Fruit fly (Drosophila melanogaster) S2 (cell line): ENCODE measurements around the gene Rpn9.

Source experiments
- CG8478 ChIP-seq: fragments of >200 bp; optimal IDR thresholded peaks from 2 replicates; lab custom pipeline; 2018
- CTCF ChIP-seq, 2 experiments: fragments of >200 bp; optimal IDR thresholded peaks; 2 replicates each; lab custom pipeline; 2018

Rpn9 gene

DNA sequence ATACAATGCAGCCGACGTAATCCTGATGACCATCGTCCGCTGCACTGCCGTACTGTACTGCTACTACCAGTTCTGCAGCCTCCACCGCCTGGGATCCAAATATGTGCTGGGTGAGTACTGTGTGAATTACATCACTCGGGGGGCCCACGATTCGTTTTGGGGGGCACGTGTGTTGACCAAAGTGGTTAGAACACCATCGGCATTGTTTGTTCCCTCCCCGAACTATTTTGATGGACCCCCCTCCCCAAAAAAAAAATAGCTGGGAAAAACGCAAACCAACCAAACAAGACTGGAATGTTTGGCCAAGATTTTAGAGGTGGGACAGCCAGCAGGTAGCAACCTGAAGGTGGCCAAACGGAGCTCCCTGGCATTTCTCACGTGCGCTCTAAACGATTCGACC is 14.2 kb upstream of the Rpn9 start:
- TF ChIP-seq CTCF (optimal IDR thresholded peaks at IDR 0.05; lab: Kevin White, UChicago) (no peak), CG8478 (lab: Kevin White, UChicago) (no peak)

DNA sequence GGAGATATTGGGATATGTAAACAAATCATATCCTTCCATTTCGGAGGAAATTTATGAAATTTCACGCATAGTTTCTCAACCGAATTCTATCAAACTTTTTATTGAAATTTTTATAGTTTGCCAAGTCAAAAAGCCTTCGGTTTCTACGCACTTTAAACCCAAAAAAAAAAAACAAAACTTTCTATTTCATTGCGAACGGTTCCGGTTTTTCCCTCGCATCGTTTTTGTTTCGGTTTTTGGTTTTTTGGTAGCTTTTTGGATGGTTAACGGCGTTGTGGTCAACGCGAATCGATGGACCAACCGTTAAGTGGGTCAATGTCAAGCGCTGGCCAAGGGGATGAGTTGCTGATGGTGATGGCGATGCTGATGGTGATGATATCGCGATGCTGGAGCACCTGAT is 7.7 kb upstream of the Rpn9 start:
- no peak for TF ChIP-seq CG8478 (lab: Kevin White, UChicago)
- TF ChIP-seq CTCF (optimal IDR thresholded peaks at IDR 0.05; lab: Kevin White, UChicago) = no peak

DNA sequence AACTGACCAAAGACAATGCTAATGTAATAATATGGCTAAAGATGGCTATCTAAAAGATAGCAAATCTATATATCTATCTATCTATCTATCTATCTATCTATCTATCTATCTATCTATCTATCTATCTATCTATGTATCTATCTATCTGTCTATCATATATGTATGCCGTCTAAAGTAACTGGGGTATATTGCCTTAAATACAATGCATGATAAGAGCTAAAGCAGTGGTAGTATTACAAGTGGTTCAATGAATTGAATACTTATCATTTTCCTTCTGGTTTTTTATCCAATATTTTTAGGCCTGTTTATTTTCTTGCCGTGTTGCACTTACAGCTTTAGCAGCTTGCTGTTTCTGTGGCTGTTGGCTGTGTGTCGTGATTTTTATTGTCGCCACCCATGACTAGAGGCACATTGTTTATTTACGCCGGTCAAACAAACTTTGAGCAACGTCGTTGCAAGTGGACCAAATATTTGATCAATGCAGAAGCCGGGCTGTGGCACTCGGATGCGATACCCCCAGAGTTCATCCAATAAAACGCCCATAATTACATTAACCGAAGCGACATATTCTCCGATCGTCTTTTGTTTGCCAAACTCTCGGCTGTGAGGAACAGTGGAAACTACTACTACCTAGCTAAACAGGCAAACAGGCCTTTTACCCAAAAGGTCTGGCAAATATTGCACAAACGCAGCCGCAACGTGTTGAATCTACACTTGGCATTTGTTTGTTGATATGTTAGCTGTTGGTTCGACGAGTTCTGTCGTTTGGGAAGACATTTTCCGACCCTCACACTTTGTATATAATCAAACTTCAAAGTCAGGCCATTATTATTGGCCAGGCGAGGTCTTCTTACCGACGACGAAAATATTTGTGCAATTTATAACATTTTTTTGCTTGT is 4.7 kb upstream of the Rpn9 start:
- no peak for TF ChIP-seq CTCF (optimal IDR thresholded peaks at IDR 0.05; lab: Kevin White, UChicago)
- no peak for TF ChIP-seq CG8478 (lab: Kevin White, UChicago)

DNA sequence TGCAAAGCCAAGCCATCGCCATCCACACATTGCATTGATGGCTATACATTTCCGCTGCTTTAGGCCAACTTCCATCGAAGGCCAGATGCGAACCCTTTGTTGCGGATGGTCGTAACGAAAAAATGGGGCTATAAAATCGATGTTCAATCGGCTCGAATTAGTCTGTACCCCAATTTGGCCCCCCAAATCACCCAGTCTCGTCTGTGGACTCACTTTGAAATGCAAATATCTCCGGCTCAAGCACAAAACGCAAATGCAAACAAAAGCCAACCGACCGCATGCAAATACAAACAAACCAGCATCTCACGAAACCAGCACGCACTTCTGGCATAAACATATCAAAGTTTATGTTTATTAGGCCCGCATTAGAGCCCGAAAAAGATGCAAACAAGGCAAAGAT is 3.1 kb upstream of the Rpn9 start:
- TF ChIP-seq CTCF (optimal IDR thresholded peaks at IDR 0.05; lab: Kevin White, UChicago) (no peak), CG8478 (lab: Kevin White, UChicago) (no peak)

DNA sequence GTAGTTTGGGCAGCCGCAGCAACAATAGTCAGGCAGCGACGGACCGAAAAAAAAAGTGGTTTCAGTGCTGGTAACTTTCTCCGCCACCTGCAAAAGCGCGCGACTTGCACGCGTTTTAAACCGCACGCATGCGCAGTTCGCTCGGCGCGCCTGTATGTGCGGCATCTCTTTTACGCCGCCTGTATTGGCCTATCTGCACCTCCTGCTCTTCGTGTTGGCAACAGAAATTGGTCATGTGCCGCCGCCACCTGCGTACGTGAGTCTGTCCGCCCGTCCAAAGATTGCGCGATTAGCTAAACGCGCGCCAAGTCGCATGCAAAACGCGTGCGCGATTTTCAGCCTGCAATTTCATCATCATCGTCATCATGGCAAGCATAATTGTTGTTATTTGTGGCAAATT is 2.4 kb upstream of the Rpn9 start:
- TF ChIP-seq CG8478 (lab: Kevin White, UChicago) = no peak

DNA sequence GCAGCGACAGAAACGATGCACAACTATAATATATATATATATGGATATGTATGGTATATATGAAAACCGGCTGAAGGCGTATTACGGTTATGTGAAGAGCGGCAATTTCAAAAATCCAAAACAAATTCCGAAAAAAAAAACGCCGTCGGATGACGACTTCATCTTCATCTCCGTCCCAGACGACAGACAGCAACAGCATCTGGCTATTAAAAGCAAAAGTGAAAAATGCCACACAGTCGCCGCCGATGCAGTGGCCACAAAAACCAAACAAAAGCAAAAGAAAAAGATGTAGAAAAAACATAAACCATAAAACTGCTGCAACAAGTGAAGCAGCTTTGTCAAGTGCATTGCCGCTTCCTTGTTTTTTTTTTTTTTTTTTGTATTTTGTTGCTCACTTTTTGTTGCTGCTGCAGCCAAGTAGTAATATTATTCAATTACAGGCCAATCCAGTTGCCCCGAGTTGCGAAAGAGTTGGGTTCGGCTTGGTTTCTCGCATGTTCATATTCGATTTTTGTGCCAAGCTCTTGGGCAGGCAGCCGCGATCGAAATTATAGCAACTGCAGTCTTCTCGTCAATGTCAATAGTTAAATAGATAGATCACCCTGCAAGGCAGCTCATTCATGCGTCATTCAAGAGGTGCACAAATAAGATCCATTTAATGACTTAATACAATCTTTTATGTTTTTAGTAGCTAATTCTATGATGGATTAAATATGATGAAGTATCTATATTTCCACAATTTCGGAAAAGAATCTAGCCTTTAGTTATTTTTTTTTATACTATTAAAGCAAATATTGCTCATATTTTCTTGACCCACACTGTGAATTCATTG is 1.5 kb upstream of the Rpn9 start:
- TF ChIP-seq CG8478 (lab: Kevin White, UChicago) = no peak
- TF ChIP-seq CTCF (optimal IDR thresholded peaks at IDR 0.05; lab: Kevin White, UChicago) = no peak

DNA sequence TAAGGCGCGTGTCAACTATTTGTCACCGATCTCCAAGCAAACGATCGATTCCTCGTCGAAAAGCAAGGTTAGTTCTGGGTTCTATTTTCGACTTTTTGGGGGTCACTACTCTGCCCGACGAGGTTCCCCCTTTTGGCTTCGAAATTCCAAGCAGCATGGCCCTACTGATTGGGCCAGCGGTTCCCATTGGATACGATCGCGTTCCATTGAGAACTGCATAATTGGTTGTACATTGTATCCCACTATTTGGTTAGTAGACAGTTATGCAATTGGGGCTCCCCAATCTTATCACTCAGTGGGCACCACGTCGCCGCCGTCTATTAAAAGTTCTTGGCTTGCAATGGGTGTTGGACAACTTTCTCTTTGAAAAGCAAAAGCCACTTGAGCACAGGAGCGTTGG is 509 bp upstream of the Rpn9 start:
- TF ChIP-seq CTCF (optimal IDR thresholded peaks at IDR 0.05; lab: Kevin White, UChicago) (no peak), CG8478 (lab: Kevin White, UChicago) (no peak)

DNA sequence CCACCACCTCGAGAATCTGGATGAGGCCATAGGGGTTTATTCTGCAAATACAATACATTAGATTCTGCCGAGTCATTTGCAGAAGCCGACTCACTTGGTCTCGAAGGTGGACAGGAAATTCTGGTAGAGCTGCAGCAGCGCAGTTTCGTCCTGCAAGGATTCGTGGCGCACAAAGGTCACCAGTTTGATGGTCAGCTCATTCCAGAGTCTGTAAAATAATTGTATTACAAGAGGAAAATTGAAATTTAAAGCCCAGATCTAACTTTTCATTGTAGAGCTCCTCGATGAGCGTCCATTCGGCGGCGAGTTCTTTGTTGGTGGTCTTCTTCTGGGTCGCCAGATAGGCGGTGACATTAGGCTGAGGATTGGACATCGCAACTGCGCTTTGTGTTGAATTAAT is 729 bp downstream of the Rpn9 start:
- no peak for TF ChIP-seq CTCF (optimal IDR thresholded peaks at IDR 0.05; lab: Kevin White, UChicago)
- no peak for TF ChIP-seq CG8478 (lab: Kevin White, UChicago)

DNA sequence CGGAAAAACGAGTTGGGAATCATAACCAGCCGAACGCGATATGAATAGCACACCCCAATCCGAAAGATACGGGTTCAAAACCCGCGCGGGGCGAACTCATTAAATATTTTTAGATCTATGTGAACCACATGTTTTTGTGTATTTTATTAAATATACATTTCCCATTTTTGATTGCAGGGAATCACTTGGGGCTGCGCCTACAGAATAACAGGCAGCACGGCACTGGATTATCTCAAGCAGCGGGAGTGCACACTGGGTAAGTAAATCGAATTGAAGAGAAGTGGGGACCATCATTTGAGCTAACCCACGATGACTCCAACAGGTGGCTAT is 2.8 kb downstream of the Rpn9 start:
- TF ChIP-seq CTCF (optimal IDR thresholded peaks at IDR 0.05; lab: Kevin White, UChicago) (no peak), CG8478 (lab: Kevin White, UChicago) (no peak)

DNA sequence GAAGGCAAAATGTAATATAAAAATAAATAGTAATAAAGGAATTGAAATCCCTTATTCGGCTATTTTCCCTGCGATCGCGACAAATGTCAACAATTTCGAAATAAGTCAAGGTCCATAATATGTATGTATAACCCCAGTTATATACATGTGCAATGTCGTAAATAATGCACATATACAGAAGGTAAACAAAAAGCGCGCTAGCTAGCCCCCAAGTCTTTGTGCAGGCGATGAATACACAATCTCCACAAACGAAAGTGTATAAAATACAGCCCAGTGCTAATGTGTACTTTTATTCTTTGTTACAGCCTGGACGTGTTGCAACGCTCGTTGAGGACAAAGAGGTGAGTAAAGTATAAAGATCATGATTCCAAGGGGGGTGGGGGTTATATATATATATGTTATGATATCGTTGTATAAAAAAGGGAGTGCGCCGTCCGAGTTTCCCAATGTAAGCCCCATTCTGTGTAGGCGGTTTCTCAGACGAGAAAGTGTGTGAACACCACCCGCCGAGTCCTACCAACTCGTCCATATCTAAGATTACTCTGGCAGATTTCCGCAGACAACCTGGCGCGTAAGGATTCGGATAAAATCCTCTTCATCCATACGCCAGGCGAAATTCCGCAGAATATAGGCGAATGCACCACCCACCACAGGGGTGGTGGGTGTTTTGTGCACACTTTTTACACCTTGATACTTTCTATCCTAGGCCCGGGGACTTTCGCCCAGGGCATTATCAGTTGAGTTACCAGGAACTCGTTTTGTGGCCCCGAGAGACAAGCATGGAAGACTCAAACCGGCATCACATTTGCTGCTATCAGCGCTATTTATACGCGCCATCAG is 3.4 kb downstream of the Rpn9 start:
- TF ChIP-seq CTCF (optimal IDR thresholded peaks at IDR 0.05; lab: Kevin White, UChicago) = no peak
- TF ChIP-seq CG8478 (lab: Kevin White, UChicago) = no peak

DNA sequence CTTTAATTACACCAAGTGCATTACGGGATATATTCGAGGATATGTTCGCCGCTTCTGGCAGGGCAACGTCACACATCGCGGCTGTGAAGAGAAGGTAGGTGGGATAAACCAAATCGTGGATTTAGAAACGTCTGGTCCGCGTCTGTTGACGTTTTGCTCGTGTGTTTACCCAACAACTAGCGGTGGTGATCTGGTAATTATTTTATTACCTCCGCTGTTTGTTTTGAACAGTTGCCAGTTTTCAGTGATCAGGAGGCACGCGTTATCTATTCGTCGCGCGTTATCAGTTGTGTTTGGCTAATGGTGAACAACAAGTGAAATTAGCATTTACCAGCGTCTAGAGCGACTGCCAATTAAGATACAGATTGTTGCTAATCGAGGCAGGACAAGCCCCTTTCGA is 4.2 kb downstream of the Rpn9 start:
- TF ChIP-seq CG8478 (lab: Kevin White, UChicago) = no peak
- no peak for TF ChIP-seq CTCF (optimal IDR thresholded peaks at IDR 0.05; lab: Kevin White, UChicago)

DNA sequence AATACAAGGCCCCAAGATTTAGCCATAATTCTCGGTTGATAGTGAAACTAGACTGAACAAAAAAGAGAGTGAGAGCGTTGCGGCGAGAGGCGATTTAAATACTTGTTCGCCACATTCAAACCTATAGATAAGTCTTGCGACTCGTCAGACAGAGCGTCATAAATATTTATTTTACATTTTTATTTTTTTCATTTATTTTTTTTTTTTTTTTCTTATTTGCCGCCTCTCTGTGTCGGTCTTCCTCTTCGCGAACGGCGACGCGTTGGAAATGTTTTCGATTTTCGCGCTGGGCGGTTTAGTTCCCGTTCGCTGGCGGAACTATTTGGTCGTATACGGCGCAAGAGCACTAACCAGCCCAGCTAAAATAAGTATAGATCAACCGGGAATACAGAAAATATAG is 5.2 kb downstream of the Rpn9 start:
- TF ChIP-seq CG8478 (lab: Kevin White, UChicago) = no peak
- no peak for TF ChIP-seq CTCF (optimal IDR thresholded peaks at IDR 0.05; lab: Kevin White, UChicago)

DNA sequence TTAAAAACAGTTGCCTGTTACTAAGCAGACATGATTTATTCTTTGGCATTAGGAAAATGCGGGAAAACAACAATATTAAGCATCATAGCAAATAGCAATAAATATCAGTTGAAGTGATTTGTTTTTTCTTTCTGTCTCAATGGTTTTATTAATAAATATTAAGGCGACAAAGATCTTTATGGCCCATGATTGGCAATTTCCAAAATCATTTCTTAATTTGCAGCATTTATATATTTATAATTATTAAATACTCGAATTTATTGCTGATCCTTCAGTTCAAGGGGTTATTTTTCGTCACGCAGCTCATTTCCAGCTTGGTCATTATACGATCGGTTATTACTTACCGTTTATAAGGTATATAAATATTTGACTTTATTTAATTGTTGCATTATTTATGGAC is 5.6 kb downstream of the Rpn9 start:
- TF ChIP-seq CTCF (optimal IDR thresholded peaks at IDR 0.05; lab: Kevin White, UChicago) = no peak
- no peak for TF ChIP-seq CG8478 (lab: Kevin White, UChicago)

DNA sequence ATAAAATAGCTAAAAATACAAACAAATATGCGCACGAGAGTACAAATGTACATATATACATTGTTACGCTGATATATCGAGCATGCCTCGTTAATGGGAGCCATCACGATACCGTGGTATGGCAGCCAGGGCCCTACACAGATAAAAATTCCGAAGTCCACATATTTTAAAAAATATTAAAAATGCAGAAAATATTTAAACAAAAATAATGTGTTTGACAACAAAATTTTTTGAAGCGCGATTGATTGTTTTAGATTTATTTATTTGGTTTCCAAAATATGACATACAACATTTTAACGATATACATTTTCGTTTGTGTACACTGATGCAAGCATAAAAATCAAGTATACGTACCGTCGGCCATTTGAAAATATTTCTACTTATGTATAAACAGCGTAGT is 6.5 kb downstream of the Rpn9 start:
- TF ChIP-seq CTCF (optimal IDR thresholded peaks at IDR 0.05; lab: Kevin White, UChicago) (no peak), CG8478 (lab: Kevin White, UChicago) (no peak)
